Fruit fly (Drosophila melanogaster) whole organism, embryonic: ENCODE results near the gene CG12661.

Source experiments
- Antp ChIP-seq: fragments of 200-800 bp; sonication (Bioruptor generic); optimal IDR thresholded peaks from 3 replicates; lab custom pipeline; 2016; ENCODE audit warnings: missing biosample characterization, missing genetic modification characterization
- Asciz ChIP-seq: fragments of 200-800 bp; sonication (Bioruptor generic); optimal IDR thresholded peaks from 2 replicates; lab custom pipeline; 2017; ENCODE audit warnings: missing biosample characterization, mild to moderate bottlenecking, missing genetic modification characterization, missing genetic modification reagents
- Awh ChIP-seq: fragments of 200-800 bp; sonication (Bioruptor generic); IDR thresholded peaks from 2 replicates; pipeline ENCODE4, ENCODE4 v1.3.6; 2022; ENCODE audit warnings: missing biosample characterization, missing genetic modification characterization
- Bdp1 ChIP-seq: fragments of 200-800 bp; sonication (Bioruptor generic); optimal IDR thresholded peaks from 3 replicates; lab custom pipeline; 2016; ENCODE audit warnings: missing biosample characterization, missing genetic modification characterization
- CG10431 ChIP-seq: fragments of 200-800 bp; sonication (Bioruptor generic); optimal IDR thresholded peaks from 3 replicates; lab custom pipeline; 2018; ENCODE audit warnings: missing biosample characterization, mild to moderate bottlenecking, missing genetic modification characterization
- CG13296 ChIP-seq: fragments of 200-800 bp; sonication (Bioruptor generic); optimal IDR thresholded peaks from 3 replicates; lab custom pipeline; 2018; ENCODE audit warnings: missing biosample characterization, mild to moderate bottlenecking, missing genetic modification characterization
- CG13424 ChIP-seq: fragments of 200-800 bp; sonication (Bioruptor generic); optimal IDR thresholded peaks from 2 replicates; lab custom pipeline; 2019; ENCODE audit warnings: missing biosample characterization, mild to moderate bottlenecking, missing genetic modification characterization, moderate library complexity
- CG16863 ChIP-seq: fragments of 200-800 bp; sonication (Bioruptor generic); optimal IDR thresholded peaks from 3 replicates; lab custom pipeline; 2016; ENCODE audit warnings: missing biosample characterization, missing genetic modification characterization
- CG17912 ChIP-seq: fragments of 200-800 bp; sonication (Bioruptor generic); optimal IDR thresholded peaks from 2 replicates; lab custom pipeline; 2018; ENCODE audit warnings: missing biosample characterization, mild to moderate bottlenecking, missing genetic modification characterization
- CG2129 ChIP-seq: fragments of 200-800 bp; sonication (Bioruptor generic); IDR thresholded peaks from 2 replicates; pipeline ENCODE4 v1.3.6; 2022; ENCODE audit warnings: missing biosample characterization, missing genetic modification characterization; ENCODE audit not compliant: partially characterized antibody
- CG30020 ChIP-seq: fragments of 200-800 bp; optimal IDR thresholded peaks from 2 replicates; lab custom pipeline; 2019; ENCODE audit warnings: missing biosample characterization, mild to moderate bottlenecking, missing genetic modification characterization, moderate library complexity
- CG30431 ChIP-seq: fragments of 200-800 bp; sonication (Bioruptor generic); optimal IDR thresholded peaks from 2 replicates; lab custom pipeline; 2017; ENCODE audit warnings: missing biosample characterization, missing genetic modification characterization
- CG31224 ChIP-seq: fragments of 200-800 bp; sonication (Bioruptor generic); IDR thresholded peaks from 2 replicates; pipeline ENCODE4 v1.3.6; 2022; ENCODE audit warnings: missing biosample characterization, missing genetic modification characterization
- CG31388 ChIP-seq: fragments of 200-800 bp; sonication (Bioruptor generic); optimal IDR thresholded peaks from 2 replicates; lab custom pipeline; 2016; ENCODE audit warnings: missing biosample characterization, missing genetic modification characterization
- CG3407 ChIP-seq: fragments of 200-800 bp; sonication (Bioruptor generic); optimal IDR thresholded peaks from 2 replicates; lab custom pipeline; 2018; ENCODE audit warnings: missing biosample characterization, mild to moderate bottlenecking, missing genetic modification characterization
- CG3726 ChIP-seq: fragments of 200-800 bp; sonication (Bioruptor generic); IDR thresholded peaks from 3 replicates; pipeline ENCODE4, ENCODE4 v1.3.6; 2022; ENCODE audit warnings: missing biosample characterization, missing genetic modification characterization
- CG3838 ChIP-seq: fragments of 200-800 bp; sonication (Bioruptor generic); optimal IDR thresholded peaks from 3 replicates; lab custom pipeline; 2016; ENCODE audit warnings: missing biosample characterization, missing genetic modification characterization
- CG3847 ChIP-seq: fragments of 200-800 bp; sonication (Bioruptor generic); IDR thresholded peaks from 2 replicates; pipeline ENCODE4 v1.3.6; 2022; ENCODE audit warnings: missing biosample characterization, missing genetic modification characterization
- CG4730 ChIP-seq: fragments of 200-800 bp; sonication (Bioruptor generic); IDR thresholded peaks from 2 replicates; pipeline ENCODE4 v1.3.6; 2022; ENCODE audit warnings: missing biosample characterization, missing genetic modification characterization
- CG4820 ChIP-seq: fragments of 200-800 bp; sonication (Bioruptor generic); optimal IDR thresholded peaks from 3 replicates; lab custom pipeline; 2016; ENCODE audit warnings: missing biosample characterization, missing genetic modification characterization
- CG6813 ChIP-seq: fragments of 200-800 bp; sonication (Bioruptor generic); optimal IDR thresholded peaks from 2 replicates; lab custom pipeline; 2017; ENCODE audit warnings: missing biosample characterization, missing genetic modification characterization, mild to moderate bottlenecking, moderate library complexity, missing genetic modification reagents
- CG6854 ChIP-seq: fragments of 200-800 bp; sonication (Bioruptor generic); optimal IDR thresholded peaks from 3 replicates; lab custom pipeline; 2017; ENCODE audit warnings: missing biosample characterization, mild to moderate bottlenecking, missing genetic modification characterization
- CrebB ChIP-seq: fragments of 200-800 bp; sonication (Bioruptor generic); optimal IDR thresholded peaks from 3 replicates; lab custom pipeline; 2018; ENCODE audit warnings: missing biosample characterization, mild to moderate bottlenecking, missing genetic modification characterization
- Dek ChIP-seq: fragments of 200-800 bp; sonication (Bioruptor generic); optimal IDR thresholded peaks from 3 replicates; lab custom pipeline; 2019; ENCODE audit warnings: missing biosample characterization, mild to moderate bottlenecking, missing genetic modification characterization, moderate library complexity
- Eip74EF ChIP-seq, 2 experiments: fragments of 200-800 bp in 1 of 2; fragments of >200 bp in 1 of 2; sonication (Bioruptor generic) in 1 of 2; optimal IDR thresholded peaks; 2 replicates each; lab custom pipeline; 2017 to 2019; ENCODE audit warnings: missing biosample characterization in 2 of 2, missing genetic modification characterization in 2 of 2, mild to moderate bottlenecking in 1 of 2, moderate library complexity in 1 of 2
- GATAe ChIP-seq: fragments of 200-800 bp; sonication (Bioruptor generic); conservative IDR thresholded peaks from 2 replicates; pipeline ENCODE4 v1.3.6; 2022; ENCODE audit warnings: missing biosample characterization, missing genetic modification characterization
- HLH4C ChIP-seq: fragments of 200-800 bp; sonication (Bioruptor generic); IDR thresholded peaks from 3 replicates; pipeline ENCODE4 v1.3.6; 2022; ENCODE audit warnings: missing biosample characterization, missing genetic modification characterization; ENCODE audit not compliant: partially characterized antibody
- MBD-R2 ChIP-seq: fragments of 200-800 bp; sonication (Bioruptor generic); IDR thresholded peaks from 2 replicates; pipeline ENCODE4 v1.3.6; 2022; ENCODE audit warnings: missing biosample characterization, missing genetic modification characterization
- NK7.1 ChIP-seq: fragments of 200-800 bp; sonication (Bioruptor generic); optimal IDR thresholded peaks from 3 replicates; lab custom pipeline; 2016; ENCODE audit warnings: missing biosample characterization, missing genetic modification characterization
- NfI ChIP-seq: fragments of 200-800 bp; sonication (Bioruptor generic); optimal IDR thresholded peaks from 3 replicates; lab custom pipeline; 2018; ENCODE audit warnings: missing biosample characterization, mild to moderate bottlenecking, missing genetic modification characterization, moderate library complexity
- Pdp1 ChIP-seq, 2 experiments: fragments of 200-800 bp; sonication (Bioruptor generic); optimal IDR thresholded peaks; 3 replicates each; lab custom pipeline; 2016; ENCODE audit warnings: missing biosample characterization in 2 of 2, missing genetic modification characterization in 2 of 2, mild to moderate bottlenecking in 1 of 2, moderate library complexity in 1 of 2
- ap ChIP-seq: fragments of 200-800 bp; sonication (Bioruptor generic); IDR thresholded peaks from 2 replicates; pipeline ENCODE4 v1.3.6; 2022; ENCODE audit warnings: missing biosample characterization, missing genetic modification characterization
- ase ChIP-seq: fragments of 200-800 bp; sonication (Bioruptor generic); IDR thresholded peaks from 3 replicates; pipeline ENCODE4 v1.3.6; 2022; ENCODE audit warnings: missing biosample characterization, missing genetic modification characterization
- bcd ChIP-seq: fragments of 200-800 bp; sonication (Bioruptor generic); optimal IDR thresholded peaks from 2 replicates; lab custom pipeline; 2017; ENCODE audit warnings: missing biosample characterization, mild to moderate bottlenecking, missing genetic modification characterization
- croc ChIP-seq: fragments of 200-800 bp; sonication (Bioruptor generic); conservative IDR thresholded peaks from 3 replicates; pipeline ENCODE4 v1.3.6; 2022; ENCODE audit warnings: missing biosample characterization, missing genetic modification characterization
- danr ChIP-seq: fragments of 200-800 bp; sonication (Bioruptor generic); IDR thresholded peaks from 2 replicates; pipeline ENCODE4 v1.3.6; 2022; ENCODE audit warnings: missing biosample characterization, missing genetic modification characterization
- dysf ChIP-seq: fragments of 200-800 bp; sonication (Bioruptor generic); IDR thresholded peaks from 3 replicates; pipeline ENCODE4 v1.3.6; 2022; ENCODE audit warnings: missing biosample characterization, missing genetic modification characterization
- fd3F ChIP-seq: fragments of 200-800 bp; sonication (Bioruptor generic); optimal IDR thresholded peaks from 2 replicates; lab custom pipeline; 2018; ENCODE audit warnings: missing biosample characterization, mild to moderate bottlenecking, missing genetic modification characterization, moderate library complexity
- hb ChIP-seq: fragments of 200-800 bp; sonication (Bioruptor generic); IDR thresholded peaks from 3 replicates; pipeline ENCODE4 v1.3.6; 2022; ENCODE audit warnings: missing biosample characterization, missing genetic modification characterization; ENCODE audit not compliant: partially characterized antibody
- nerfin-1 ChIP-seq: fragments of 200-800 bp; sonication (Bioruptor generic); optimal IDR thresholded peaks from 3 replicates; lab custom pipeline; 2019; ENCODE audit warnings: missing biosample characterization, mild to moderate bottlenecking, missing genetic modification characterization, moderate library complexity
- onecut ChIP-seq: fragments of 200-800 bp; sonication (Bioruptor generic); IDR thresholded peaks from 2 replicates; pipeline ENCODE4 v1.3.6; 2022; ENCODE audit warnings: missing biosample characterization, missing genetic modification characterization
- pfk ChIP-seq: fragments of 200-800 bp; sonication (Bioruptor generic); optimal IDR thresholded peaks from 2 replicates; lab custom pipeline; 2018; ENCODE audit warnings: missing biosample characterization, mild to moderate bottlenecking, missing genetic modification characterization, moderate library complexity
- ro ChIP-seq: fragments of 200-800 bp; sonication (Bioruptor generic); IDR thresholded peaks from 2 replicates; pipeline ENCODE4 v1.3.6; 2022; ENCODE audit warnings: missing biosample characterization, missing genetic modification characterization
- scrt ChIP-seq: fragments of 200-800 bp; sonication (Bioruptor generic); optimal IDR thresholded peaks from 2 replicates; lab custom pipeline; 2018; ENCODE audit warnings: missing biosample characterization, mild to moderate bottlenecking, missing genetic modification characterization, moderate library complexity
- shn ChIP-seq: fragments of 200-800 bp; sonication (Bioruptor generic); optimal IDR thresholded peaks from 3 replicates; lab custom pipeline; 2016; ENCODE audit warnings: missing biosample characterization, missing genetic modification characterization
- sqz ChIP-seq: fragments of 200-800 bp; sonication (Bioruptor generic); optimal IDR thresholded peaks from 3 replicates; lab custom pipeline; 2018; ENCODE audit warnings: missing biosample characterization, mild to moderate bottlenecking, missing genetic modification characterization
- zf30C ChIP-seq: fragments of 200-800 bp; sonication (Bioruptor generic); optimal IDR thresholded peaks from 3 replicates; lab custom pipeline; 2018; ENCODE audit warnings: missing biosample characterization, mild to moderate bottlenecking, missing genetic modification characterization
- zfh2 ChIP-seq: fragments of 200-800 bp; sonication (Bioruptor generic); optimal IDR thresholded peaks from 2 replicates; lab custom pipeline; 2016; ENCODE audit warnings: missing biosample characterization, missing genetic modification characterization

Gene CG12661

DNA sequence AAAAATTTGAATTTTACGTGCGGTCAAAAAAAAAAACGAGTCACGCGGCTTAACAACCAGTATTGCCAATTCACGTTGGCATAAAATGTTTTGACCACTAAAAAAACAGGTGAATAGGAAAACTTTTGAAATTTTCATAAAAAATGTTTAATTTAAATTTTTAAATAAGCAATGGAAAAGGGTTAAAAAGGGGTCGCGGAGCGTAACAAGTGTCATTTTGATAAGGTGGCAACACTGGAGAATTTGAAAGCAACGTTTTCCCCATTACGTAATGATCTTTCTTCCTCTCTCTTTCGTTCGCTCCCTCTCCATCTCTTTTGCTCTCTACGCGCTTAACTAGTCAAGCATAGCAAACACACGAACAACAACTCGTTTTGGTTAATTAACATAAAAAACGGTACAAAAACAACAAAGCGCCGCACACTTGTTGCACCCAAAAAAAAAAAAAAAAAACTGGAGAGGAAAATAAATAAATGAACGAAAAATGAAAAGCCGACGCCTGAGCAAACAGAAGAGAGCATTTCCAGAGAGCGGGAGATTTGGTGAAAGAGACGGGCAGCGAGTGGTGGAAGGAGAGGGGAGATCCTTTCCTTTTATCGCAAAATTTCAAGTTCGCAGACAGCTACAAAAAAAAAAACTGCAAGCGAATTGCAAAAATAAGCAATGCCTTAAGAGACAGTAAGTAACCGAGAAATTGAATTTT, 29.0 kb downstream of the CG12661 start (continued):
- TF ChIP-seq CG30431: peak; percentile 64
- peak; percentile 76; the same call in 2 of the 3 replicates for TF ChIP-seq ase
- TF ChIP-seq pfk (GFP tag; lab: Kevin White, UChicago): no peak
- peak; percentile 65 for TF ChIP-seq Dek (tag; lab: Kevin White, UChicago)
- no peak for TF ChIP-seq GATAe (GFP tag; lab: Robert Waterston, UW)
- TF ChIP-seq MBD-R2 (GFP tag; lab: Robert Waterston, UW): peak; percentile 42; the same call in 1 of the 2 replicates
- peak; percentile 41 for TF ChIP-seq zfh2 (GFP tag; lab: Kevin White, UChicago)
- TF ChIP-seq CG3847: no peak
- TF ChIP-seq NK7.1: peak; percentile 40
- peak; percentile 57 to 96 for TF ChIP-seq Pdp1 (GFP tag; optimal IDR thresholded peaks at IDR 0.05; lab: Kevin White, UChicago)
- TF ChIP-seq ap: peak; percentile 75
- TF ChIP-seq CG31224 (GFP tag; lab: Robert Waterston, UW): peak; percentile 36; the same call in 1 of the 2 replicates
- TF ChIP-seq croc (GFP tag; lab: Robert Waterston, UW): peak; percentile 72
- TF ChIP-seq nerfin-1 (tag; lab: Kevin White, UChicago): peak; percentile 80
- TF ChIP-seq CG17912: no peak
- peak; percentile 79 for TF ChIP-seq bcd (GFP tag; lab: Kevin White, UChicago)
- TF ChIP-seq fd3F: no peak
- no peak for TF ChIP-seq CG2129
- TF ChIP-seq hb (GFP tag; lab: Robert Waterston, UW): no peak
- TF ChIP-seq dysf (GFP tag; lab: Robert Waterston, UW): peak; percentile 73
- peak; percentile 8 for TF ChIP-seq Antp
- peak; percentile 51 for TF ChIP-seq CG13296 (GFP tag; lab: Kevin White, UChicago)
- peak; percentile 56 for TF ChIP-seq CG4820
- peak; percentile 85 for TF ChIP-seq CG6813 (GFP tag; lab: Kevin White, UChicago)
- peak; percentile 52; the same call in 1 of the 2 replicates for TF ChIP-seq CG4730
- peak; percentile 86 for TF ChIP-seq Asciz (GFP tag; lab: Kevin White, UChicago)
- peak; percentile 63 for TF ChIP-seq onecut (GFP tag; lab: Robert Waterston, UW)
- TF ChIP-seq CG3838 (GFP tag; lab: Kevin White, UChicago): peak; percentile 30
- TF ChIP-seq HLH4C (GFP tag; lab: Robert Waterston, UW): no peak
- 0 out of 2 replicates have a peak, but pooled peaks have one; percentile 37 for TF ChIP-seq ro (GFP tag; lab: Robert Waterston, UW)
- peak; percentile 98 for TF ChIP-seq sqz (GFP tag; lab: Kevin White, UChicago)
- TF ChIP-seq danr (GFP tag; lab: Robert Waterston, UW): peak; percentile 52; the same call in 1 of the 2 replicates
- peak; percentile 24 for TF ChIP-seq CrebB (tag; lab: Kevin White, UChicago)
- peak; percentile 7 for TF ChIP-seq shn
- peak; percentile 73 for TF ChIP-seq NfI (GFP tag; lab: Kevin White, UChicago)
- TF ChIP-seq Eip74EF (GFP tag; optimal IDR thresholded peaks at IDR 0.05; lab: Kevin White, UChicago): peak in 1 of 2 experiments; percentile 82
- TF ChIP-seq CG16863: peak; percentile 31
- TF ChIP-seq CG10431 (GFP tag; lab: Kevin White, UChicago): peak; percentile 64
- TF ChIP-seq CG3407 (GFP tag; lab: Kevin White, UChicago): peak; percentile 71
- TF ChIP-seq CG31388: no peak
- peak; percentile 33 for TF ChIP-seq Bdp1 (GFP tag; lab: Kevin White, UChicago)
- TF ChIP-seq Awh (GFP tag; lab: Robert Waterston, UW): peak; percentile 69
- TF ChIP-seq CG6854 (GFP tag; lab: Kevin White, UChicago): peak; percentile 39
- no peak for TF ChIP-seq CG3726 (GFP tag; lab: Robert Waterston, UW)
- TF ChIP-seq CG30020: peak; percentile 19
- no peak for TF ChIP-seq zf30C
- peak; percentile 85 for TF ChIP-seq CG13424 (tag; lab: Kevin White, UChicago)
- peak; percentile 74 for TF ChIP-seq scrt (GFP tag; lab: Kevin White, UChicago)
